Fruit fly (Drosophila melanogaster) whole organism, embryonic: Measurements from ENCODE around the gene Ser12.

Experiments used
- Antp ChIP-seq: fragments of 200-800 bp; sonication (Bioruptor generic); optimal IDR thresholded peaks from 3 replicates; lab custom pipeline; 2016; ENCODE audit warnings: missing biosample characterization, missing genetic modification characterization
- Atf6 ChIP-seq: fragments of 200-800 bp; sonication (Bioruptor generic); IDR thresholded peaks from 2 replicates; pipeline ENCODE4 v1.3.6; 2022; ENCODE audit warnings: missing biosample characterization, missing genetic modification characterization
- B-H1 ChIP-seq: fragments of 200-800 bp; sonication (Bioruptor generic); IDR thresholded peaks from 3 replicates; pipeline ENCODE4 v1.3.6; 2022; ENCODE audit warnings: missing biosample characterization, missing genetic modification characterization
- B-H2 ChIP-seq: fragments of 200-800 bp; sonication (Bioruptor generic); optimal IDR thresholded peaks from 2 replicates; lab custom pipeline; 2018; ENCODE audit warnings: missing biosample characterization, mild to moderate bottlenecking, missing genetic modification characterization
- CG10209 ChIP-seq: fragments of 200-800 bp; sonication (Bioruptor generic); optimal IDR thresholded peaks from 3 replicates; lab custom pipeline; 2017; ENCODE audit warnings: missing biosample characterization, mild to moderate bottlenecking, missing genetic modification characterization, missing genetic modification reagents
- CG11085 ChIP-seq: fragments of 200-800 bp; sonication (Bioruptor generic); IDR thresholded peaks from 2 replicates; pipeline ENCODE4 v1.3.6; 2022; ENCODE audit warnings: missing biosample characterization, missing genetic modification characterization
- CG15073 ChIP-seq: fragments of 200-800 bp; sonication (Bioruptor generic); optimal IDR thresholded peaks from 2 replicates; lab custom pipeline; 2016; ENCODE audit warnings: missing biosample characterization, missing genetic modification characterization
- CG15269 ChIP-seq: fragments of 200-800 bp; sonication (Bioruptor generic); optimal IDR thresholded peaks from 2 replicates; lab custom pipeline; 2018; ENCODE audit warnings: missing biosample characterization, mild to moderate bottlenecking, missing genetic modification characterization, moderate library complexity
- CG1792 ChIP-seq: fragments of 200-800 bp; sonication (Bioruptor generic); optimal IDR thresholded peaks from 2 replicates; lab custom pipeline; 2016; ENCODE audit warnings: missing biosample characterization, missing genetic modification characterization
- CG30431 ChIP-seq: fragments of 200-800 bp; sonication (Bioruptor generic); optimal IDR thresholded peaks from 2 replicates; lab custom pipeline; 2017; ENCODE audit warnings: missing biosample characterization, missing genetic modification characterization
- CG31224 ChIP-seq: fragments of 200-800 bp; sonication (Bioruptor generic); IDR thresholded peaks from 2 replicates; pipeline ENCODE4 v1.3.6; 2022; ENCODE audit warnings: missing biosample characterization, missing genetic modification characterization
- CG31441 ChIP-seq: fragments of 200-800 bp; sonication (Bioruptor generic); IDR thresholded peaks from 2 replicates; pipeline ENCODE4 v1.3.6; 2022; ENCODE audit warnings: missing biosample characterization, missing genetic modification characterization
- CG4617 ChIP-seq: fragments of 200-800 bp; sonication (Bioruptor generic); optimal IDR thresholded peaks from 3 replicates; lab custom pipeline; 2016; ENCODE audit warnings: missing biosample characterization, missing genetic modification characterization, borderline replicate concordance
- CG7963 ChIP-seq: fragments of 200-800 bp; sonication (Bioruptor generic); IDR thresholded peaks from 3 replicates; pipeline ENCODE4 v1.3.6; 2022; ENCODE audit warnings: missing biosample characterization, missing genetic modification characterization; ENCODE audit not compliant: partially characterized antibody
- CG8290 ChIP-seq, 3 experiments: fragments of 200-800 bp; sonication (Bioruptor generic); optimal IDR thresholded peaks; 2 replicates each; lab custom pipeline; 2016 to 2019; ENCODE audit warnings: missing biosample characterization in 3 of 3, missing genetic modification characterization in 3 of 3, mild to moderate bottlenecking in 2 of 3, moderate library complexity in 1 of 3
- CG8765 ChIP-seq: fragments of 200-800 bp; sonication (Bioruptor generic); IDR thresholded peaks from 2 replicates; pipeline ENCODE4 v1.3.6; 2022; ENCODE audit warnings: missing biosample characterization, missing genetic modification characterization
- CG9609 ChIP-seq: fragments of 200-800 bp; sonication (Bioruptor generic); optimal IDR thresholded peaks from 3 replicates; lab custom pipeline; 2016; ENCODE audit warnings: missing biosample characterization, missing genetic modification characterization
- CG9727 ChIP-seq: fragments of 200-800 bp; sonication (Bioruptor generic); optimal IDR thresholded peaks from 3 replicates; lab custom pipeline; 2017; ENCODE audit warnings: missing biosample characterization, mild to moderate bottlenecking, missing genetic modification characterization
- Camta ChIP-seq: fragments of 200-800 bp; sonication (Bioruptor generic); optimal IDR thresholded peaks from 2 replicates; lab custom pipeline; 2016; ENCODE audit warnings: missing biosample characterization, missing genetic modification characterization
- CoRest ChIP-seq: fragments of 200-800 bp; sonication (Bioruptor generic); optimal IDR thresholded peaks from 3 replicates; lab custom pipeline; 2018; ENCODE audit warnings: missing biosample characterization, mild to moderate bottlenecking, missing genetic modification characterization, moderate library complexity
- Dek ChIP-seq: fragments of 200-800 bp; sonication (Bioruptor generic); optimal IDR thresholded peaks from 3 replicates; lab custom pipeline; 2019; ENCODE audit warnings: missing biosample characterization, mild to moderate bottlenecking, missing genetic modification characterization, moderate library complexity
- E2f2 ChIP-seq: fragments of 200-800 bp; sonication (Bioruptor generic); IDR thresholded peaks from 2 replicates; pipeline ENCODE4 v1.3.6; 2022; ENCODE audit warnings: missing biosample characterization, missing genetic modification characterization
- Lim3 ChIP-seq: fragments of 200-800 bp; sonication (Bioruptor generic); IDR thresholded peaks from 2 replicates; pipeline ENCODE4 v1.3.6; 2022; ENCODE audit warnings: missing biosample characterization, missing genetic modification characterization
- Mad ChIP-seq: fragments of 200-800 bp; sonication (Bioruptor generic); optimal IDR thresholded peaks from 2 replicates; lab custom pipeline; 2016; ENCODE audit warnings: missing biosample characterization, missing genetic modification characterization
- Nf-YB ChIP-seq: fragments of 200-800 bp; sonication (Bioruptor generic); optimal IDR thresholded peaks from 3 replicates; lab custom pipeline; 2019; ENCODE audit warnings: missing biosample characterization, mild to moderate bottlenecking, missing genetic modification characterization, moderate library complexity
- NfI ChIP-seq: fragments of 200-800 bp; sonication (Bioruptor generic); optimal IDR thresholded peaks from 3 replicates; lab custom pipeline; 2018; ENCODE audit warnings: missing biosample characterization, mild to moderate bottlenecking, missing genetic modification characterization, moderate library complexity
- Pdp1 ChIP-seq, 2 experiments: fragments of 200-800 bp; sonication (Bioruptor generic); optimal IDR thresholded peaks; 3 replicates each; lab custom pipeline; 2016; ENCODE audit warnings: missing biosample characterization in 2 of 2, missing genetic modification characterization in 2 of 2, mild to moderate bottlenecking in 1 of 2, moderate library complexity in 1 of 2
- Poxn ChIP-seq: fragments of 200-800 bp; sonication (Bioruptor generic); IDR thresholded peaks from 2 replicates; pipeline ENCODE4 v1.3.6; 2022; ENCODE audit warnings: missing biosample characterization, missing genetic modification characterization
- Scr ChIP-seq: fragments of 200-800 bp; sonication (Bioruptor generic); IDR thresholded peaks from 2 replicates; pipeline ENCODE4 v1.3.6; 2022; ENCODE audit warnings: missing biosample characterization, missing genetic modification characterization; ENCODE audit not compliant: partially characterized antibody
- Sin3A ChIP-seq: fragments of >200 bp; optimal IDR thresholded peaks from 2 replicates; lab custom pipeline; 2018
- Sox102F ChIP-seq: fragments of 200-800 bp; sonication (Bioruptor generic); optimal IDR thresholded peaks from 2 replicates; lab custom pipeline; 2018; ENCODE audit warnings: missing biosample characterization, mild to moderate bottlenecking, missing genetic modification characterization, moderate library complexity
- Spps ChIP-seq: fragments of 200-800 bp; sonication (Bioruptor generic); optimal IDR thresholded peaks from 2 replicates; lab custom pipeline; 2018; ENCODE audit warnings: missing biosample characterization, mild to moderate bottlenecking, missing genetic modification characterization
- TFAM ChIP-seq: fragments of 200-800 bp; sonication (Bioruptor generic); optimal IDR thresholded peaks from 2 replicates; lab custom pipeline; 2017; ENCODE audit warnings: missing biosample characterization, missing genetic modification characterization, inconsistent platforms
- bab2 ChIP-seq: fragments of 200-800 bp; sonication (Bioruptor generic); optimal IDR thresholded peaks from 2 replicates; lab custom pipeline; 2016; ENCODE audit warnings: missing biosample characterization, missing genetic modification characterization
- caup ChIP-seq: fragments of 200-800 bp; sonication (Bioruptor generic); optimal IDR thresholded peaks from 3 replicates; lab custom pipeline; 2017; ENCODE audit warnings: missing biosample characterization, mild to moderate bottlenecking, missing genetic modification characterization, moderate library complexity; ENCODE audit not compliant: severe bottlenecking
- crc ChIP-seq: fragments of 200-800 bp; sonication (Bioruptor generic); optimal IDR thresholded peaks from 2 replicates; lab custom pipeline; 2016; ENCODE audit warnings: missing biosample characterization, missing genetic modification characterization
- dysf ChIP-seq: fragments of 200-800 bp; sonication (Bioruptor generic); IDR thresholded peaks from 3 replicates; pipeline ENCODE4 v1.3.6; 2022; ENCODE audit warnings: missing biosample characterization, missing genetic modification characterization
- gro ChIP-seq: fragments of 200-800 bp; sonication (Bioruptor generic); optimal IDR thresholded peaks from 2 replicates; lab custom pipeline; 2016; ENCODE audit warnings: missing biosample characterization, missing genetic modification characterization
- gsb-n ChIP-seq: fragments of 200-800 bp; sonication (Bioruptor generic); optimal IDR thresholded peaks from 3 replicates; lab custom pipeline; 2018; ENCODE audit warnings: missing biosample characterization, mild to moderate bottlenecking, missing genetic modification characterization
- hb ChIP-seq: fragments of 200-800 bp; sonication (Bioruptor generic); IDR thresholded peaks from 3 replicates; pipeline ENCODE4 v1.3.6; 2022; ENCODE audit warnings: missing biosample characterization, missing genetic modification characterization; ENCODE audit not compliant: partially characterized antibody
- ind ChIP-seq: fragments of 200-800 bp; sonication (Bioruptor generic); optimal IDR thresholded peaks from 3 replicates; lab custom pipeline; 2016; ENCODE audit warnings: missing biosample characterization, missing genetic modification characterization
- jumu ChIP-seq: fragments of 200-800 bp; sonication (Bioruptor generic); optimal IDR thresholded peaks from 3 replicates; lab custom pipeline; 2016; ENCODE audit warnings: missing biosample characterization, missing genetic modification characterization
- lmd ChIP-seq: fragments of 200-800 bp; sonication (Bioruptor generic); IDR thresholded peaks from 2 replicates; pipeline ENCODE4 v1.3.6; 2022; ENCODE audit warnings: missing biosample characterization, missing genetic modification characterization
- luna ChIP-seq: fragments of 200-800 bp; sonication (Bioruptor generic); optimal IDR thresholded peaks from 2 replicates; lab custom pipeline; 2016; ENCODE audit warnings: missing biosample characterization, missing genetic modification characterization
- mam ChIP-seq: fragments of 200-800 bp; sonication (Bioruptor generic); optimal IDR thresholded peaks from 3 replicates; lab custom pipeline; 2016; ENCODE audit warnings: missing biosample characterization, missing genetic modification characterization
- scrt ChIP-seq: fragments of 200-800 bp; sonication (Bioruptor generic); optimal IDR thresholded peaks from 2 replicates; lab custom pipeline; 2018; ENCODE audit warnings: missing biosample characterization, mild to moderate bottlenecking, missing genetic modification characterization, moderate library complexity
- seq ChIP-seq: fragments of 200-800 bp; sonication (Bioruptor generic); IDR thresholded peaks from 2 replicates; pipeline ENCODE4 v1.3.6; 2022; ENCODE audit warnings: missing biosample characterization, missing genetic modification characterization
- stc ChIP-seq: fragments of 200-800 bp; sonication (Bioruptor generic); IDR thresholded peaks from 2 replicates; pipeline ENCODE4 v1.3.6; 2022; ENCODE audit warnings: missing biosample characterization, missing genetic modification characterization
- tio ChIP-seq: fragments of 200-800 bp; sonication (Bioruptor generic); optimal IDR thresholded peaks from 2 replicates; lab custom pipeline; 2017; ENCODE audit warnings: missing biosample characterization, missing genetic modification characterization, inconsistent platforms
- zen ChIP-seq: fragments of 200-800 bp; sonication (Bioruptor generic); optimal IDR thresholded peaks from 3 replicates; lab custom pipeline; 2018; ENCODE audit warnings: missing biosample characterization, mild to moderate bottlenecking, missing genetic modification characterization, moderate library complexity

Gene Ser12

dm6 chr2L:2221649-2222150 lies 29.4 kb downstream of the Ser12 start (continued):
- TF ChIP-seq stc (GFP tag; lab: Robert Waterston, UW) (peak; percentile 96), CG4617 (GFP tag; lab: Kevin White, UChicago) (peak; percentile 77), Spps (tag; lab: Kevin White, UChicago) (peak; percentile 85), Pdp1 (GFP tag; optimal IDR thresholded peaks at IDR 0.05; lab: Kevin White, UChicago) (peak; percentile 94 to 96), Sox102F (GFP tag; lab: Kevin White, UChicago) (peak; percentile 97), B-H2 (GFP tag; lab: Kevin White, UChicago) (peak; percentile 94), B-H1 (GFP tag; lab: Robert Waterston, UW) (peak; percentile 97), CG9609 (GFP tag; lab: Kevin White, UChicago) (peak; percentile 94), CG1792 (GFP tag; lab: Kevin White, UChicago) (peak; percentile 91), zen (tag; lab: Kevin White, UChicago) (peak; percentile 94), Scr (GFP tag; lab: Robert Waterston, UW) (no peak), tio (GFP tag; lab: Kevin White, UChicago) (peak; percentile 97), NfI (GFP tag; lab: Kevin White, UChicago) (peak; percentile 96), gro (peak; percentile 98), ind (GFP tag; lab: Kevin White, UChicago) (peak; percentile 94), lmd (peak; percentile 98), CG31224 (GFP tag; lab: Robert Waterston, UW) (peak; percentile 94), CG31441 (GFP tag; lab: Robert Waterston, UW) (peak; percentile 94), Antp (GFP tag; lab: Kevin White, UChicago) (peak; percentile 85), CG9727 (GFP tag; lab: Kevin White, UChicago) (peak; percentile 97), CG8765 (peak; percentile 90), TFAM (GFP tag; lab: Kevin White, UChicago) (peak; percentile 78), CG15269 (peak; percentile 99), luna (peak; percentile 90), jumu (peak; percentile 95), Atf6 (peak; percentile 99), CoRest (peak; percentile 97), bab2 (GFP tag; lab: Kevin White, UChicago) (peak; percentile 93), CG15073 (peak; percentile 76), Lim3 (peak; percentile 81), CG7963 (GFP tag; lab: Robert Waterston, UW) (no peak), dysf (GFP tag; lab: Robert Waterston, UW) (peak; percentile 99), Camta (GFP tag; lab: Kevin White, UChicago) (peak; percentile 93), caup (GFP tag; lab: Kevin White, UChicago) (peak; percentile 96), gsb-n (tag; lab: Kevin White, UChicago) (peak; percentile 92), scrt (GFP tag; lab: Kevin White, UChicago) (peak; percentile 89), Sin3A (lab: Kevin White, UChicago) (no peak), E2f2 (GFP tag; lab: Robert Waterston, UW) (peak; percentile 84), Nf-YB (GFP tag; lab: Kevin White, UChicago) (peak; percentile 83), CG30431 (peak; percentile 91), mam (GFP tag; lab: Kevin White, UChicago) (peak; percentile 96), crc (peak; percentile 91), CG11085 (GFP tag; lab: Robert Waterston, UW) (peak; percentile 95), Mad (peak; percentile 97), seq (GFP tag; lab: Robert Waterston, UW) (peak; percentile 98), Poxn (GFP tag; lab: Robert Waterston, UW) (peak; percentile 90), Dek (tag; lab: Kevin White, UChicago) (peak; percentile 98), hb (GFP tag; lab: Robert Waterston, UW) (no peak), CG8290 (GFP tag; optimal IDR thresholded peaks at IDR 0.05; lab: Kevin White, UChicago) (peak; percentile 90), CG8290 (tag; optimal IDR thresholded peaks at IDR 0.05; lab: Kevin White, UChicago) (peak; percentile 43 to 98), CG10209 (GFP tag; lab: Kevin White, UChicago) (peak; percentile 98)
